Fruit fly (Drosophila melanogaster): ENCODE results near the gene Polr3D.

The Polr3D gene

DNA sequence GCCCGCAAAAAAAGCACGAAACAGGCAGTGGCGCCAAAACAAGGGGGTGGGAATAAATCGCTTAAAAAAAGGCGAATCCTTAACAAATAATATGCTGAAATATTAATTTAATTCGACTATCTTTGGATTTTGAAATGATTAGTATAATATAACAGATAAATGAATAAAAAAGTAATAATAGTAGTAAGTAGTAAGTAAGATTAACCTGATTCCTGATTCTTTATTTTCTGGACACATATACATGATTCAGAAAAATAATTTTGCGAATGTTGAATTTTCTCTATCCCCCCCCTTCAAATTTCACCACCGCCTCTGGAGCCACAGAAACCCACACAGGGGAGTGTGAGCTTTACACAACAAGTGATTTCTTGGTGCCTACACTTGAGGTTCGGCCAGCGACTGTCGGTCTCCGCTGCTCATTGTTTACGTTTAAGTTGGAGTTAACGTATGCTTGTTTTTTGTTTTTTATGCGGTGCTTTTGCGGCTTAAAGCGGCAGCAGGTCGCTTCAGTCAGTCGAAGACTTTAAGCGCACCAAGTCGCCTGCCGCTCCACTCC, 39.1 kb upstream of the Polr3D start, which contains the start of gene CG7330 (continued):
- TF ChIP-seq CHES-1-like (GFP tag; optimal IDR thresholded peaks at IDR 0.05) (peak; percentile 57), dpn (GFP tag; optimal IDR thresholded peaks at IDR 0.05) (peak; percentile 65 to 92), Doc2 (GFP tag; IDR thresholded peaks at IDR 0.05) (peak; percentile 21; the same call in 1 of the 2 replicates), gcm2 (GFP tag; optimal IDR thresholded peaks at IDR 0.05) (peak; percentile 29), usp (GFP tag; optimal IDR thresholded peaks at IDR 0.05) (no peak), CG13424 (tag; optimal IDR thresholded peaks at IDR 0.05) (peak; percentile 96), CG4404 (GFP tag; IDR thresholded peaks at IDR 0.05) (peak; percentile 74), HLH4C (GFP tag; IDR thresholded peaks at IDR 0.05; ENCODE audit: partially characterized antibody) (no peak), gem (tag; optimal IDR thresholded peaks at IDR 0.05) (peak; percentile 97), CG2199 (GFP tag; IDR thresholded peaks at IDR 0.05) (0 out of 3 replicates have a peak, but pooled peaks have one; percentile 51), CG18262 (tag; optimal IDR thresholded peaks at IDR 0.05) (peak; percentile 91), CG11456 (GFP tag; IDR thresholded peaks at IDR 0.05) (peak; percentile 79), CG34422 (GFP tag; IDR thresholded peaks at IDR 0.05) (peak; percentile 84), CG14441 (GFP tag; IDR thresholded peaks at IDR 0.05) (peak; percentile 85), Mes4 (GFP tag; optimal IDR thresholded peaks at IDR 0.05) (no peak), CG17829 (tag; optimal IDR thresholded peaks at IDR 0.05) (peak; percentile 91), D19B (GFP tag; optimal IDR thresholded peaks at IDR 0.05) (peak; percentile 76), Jarid2 (GFP tag; optimal IDR thresholded peaks at IDR 0.05) (peak; percentile 71), Xbp1 (GFP tag; optimal IDR thresholded peaks at IDR 0.05) (peak; percentile 91), H15 (GFP tag; IDR thresholded peaks at IDR 0.05) (peak; percentile 80; the same call in 2 of the 3 replicates), Dek (tag; optimal IDR thresholded peaks at IDR 0.05) (peak; percentile 91), bbx (GFP tag; IDR thresholded peaks at IDR 0.05; ENCODE audit: partially characterized antibody) (no peak), zen2 (GFP tag; IDR thresholded peaks at IDR 0.05; ENCODE audit: partially characterized antibody) (no peak), tna (GFP tag; IDR thresholded peaks at IDR 0.05; ENCODE audit: partially characterized antibody) (no peak), chif (GFP tag; optimal IDR thresholded peaks at IDR 0.05) (peak; percentile 46 to 49), Scr (GFP tag; IDR thresholded peaks at IDR 0.05; ENCODE audit: partially characterized antibody) (no peak), danr (GFP tag; IDR thresholded peaks at IDR 0.05) (peak; percentile 87), sens-2 (GFP tag; IDR thresholded peaks at IDR 0.05) (peak; percentile 24; the same call in 1 of the 2 replicates), ATbp (GFP tag; optimal IDR thresholded peaks at IDR 0.05) (peak; percentile 93), CkIIα-i1 (GFP tag; IDR thresholded peaks at IDR 0.05) (peak; percentile 32; the same call in 1 of the 2 replicates), Hr51 (GFP tag; optimal IDR thresholded peaks at IDR 0.05) (peak; percentile 39 to 99), CG1792 (GFP tag; optimal IDR thresholded peaks at IDR 0.05) (no peak), CG2120 (GFP tag; optimal IDR thresholded peaks at IDR 0.05) (peak; percentile 82), CG9797 (GFP tag; optimal IDR thresholded peaks at IDR 0.05) (no peak), CG8290 (GFP tag; optimal IDR thresholded peaks at IDR 0.05) (peak; percentile 18), CG8290 (tag; optimal IDR thresholded peaks at IDR 0.05) (peak in 1 of 2 experiments; percentile 53), CG10366 (GFP tag; IDR thresholded peaks at IDR 0.05) (peak; percentile 84), zf30C (GFP tag; optimal IDR thresholded peaks at IDR 0.05) (no peak), slbo (GFP tag; IDR thresholded peaks at IDR 0.05) (peak; percentile 86), bcd (GFP tag; optimal IDR thresholded peaks at IDR 0.05) (peak; percentile 91), CG11695 (GFP tag; IDR thresholded peaks at IDR 0.05) (peak; percentile 94), CG15514 (GFP tag; optimal IDR thresholded peaks at IDR 0.05) (peak; percentile 79), CG12391 (tag; optimal IDR thresholded peaks at IDR 0.05) (peak; percentile 92), Rfx (GFP tag; IDR thresholded peaks at IDR 0.05) (peak; percentile 78), kah (GFP tag; optimal IDR thresholded peaks at IDR 0.05) (peak; percentile 87), her (GFP tag; optimal IDR thresholded peaks at IDR 0.05) (no peak), CG9215 (GFP tag; IDR thresholded peaks at IDR 0.05) (peak; percentile 82), CG14710 (tag; optimal IDR thresholded peaks at IDR 0.05) (peak; percentile 61), exex (tag; optimal IDR thresholded peaks at IDR 0.05) (peak; percentile 71), hb (GFP tag; IDR thresholded peaks at IDR 0.05; ENCODE audit: partially characterized antibody) (no peak)
